Worm (Caenorhabditis elegans) whole organism, L4/young adult: Measurements from ENCODE around the gene eif-3.B.

Experiments used
- W03F9.2 ChIP-seq: fragments of 150-350 bp; optimal IDR thresholded peaks from 2 replicates; lab custom pipeline; 2014; ENCODE audit warnings: missing biosample characterization, missing genetic modification characterization
- him-1 ChIP-seq: sonication (generic microtip); optimal IDR thresholded peaks from 2 replicates; lab custom pipeline; 2016; ENCODE audit warnings: missing genotype, missing genetic modification reagents, missing genetic modification characterization, missing compliant biosample characterization

ce11 chrII:14779851-14780250 is 15.4 kb upstream of the eif-3.B start:
- TF ChIP-seq W03F9.2 (tag; lab: Kevin White, UChicago) (no peak), him-1 (tag; lab: Kevin White, UChicago) (no peak)
